Worm (Caenorhabditis elegans) whole organism, L4 larva: Measurements from ENCODE around the gene dct-12.

Experiments
- F49E8.2 ChIP-seq: sonication (generic microtip); optimal IDR thresholded peaks from 2 replicates; lab custom pipeline; 2016; ENCODE audit warnings: missing compliant biosample characterization, mild to moderate bottlenecking, missing genetic modification characterization, borderline replicate concordance
- R02D3.7 ChIP-seq: fragments of 150-350 bp; sonication (generic microtip); optimal IDR thresholded peaks from 3 replicates; lab custom pipeline; 2014; ENCODE audit warnings: missing biosample characterization, missing genetic modification characterization
- T26A8.4 ChIP-seq: fragments of 200-800 bp; sonication (Bioruptor generic); IDR thresholded peaks from 2 replicates; pipeline ENCODE4 v1.3.6; 2022; ENCODE audit warnings: missing genetic modification characterization, missing compliant biosample characterization
- Y105C5A.15 ChIP-seq: fragments of 200-800 bp; sonication (Bioruptor generic); IDR thresholded peaks from 2 replicates; pipeline ENCODE4 v1.3.6; 2022; ENCODE audit warnings: missing genetic modification characterization, missing compliant biosample characterization
- Y48G9A.11 ChIP-seq: fragments of 200-800 bp; sonication (Bioruptor generic); IDR thresholded peaks from 2 replicates; pipeline ENCODE4 v1.3.6; 2022; ENCODE audit warnings: missing genetic modification reagents, missing genetic modification characterization, missing compliant biosample characterization
- Y75B8A.6 ChIP-seq: fragments of 200-800 bp; sonication (Bioruptor generic); IDR thresholded peaks from 2 replicates; pipeline ENCODE4 v1.3.6; 2022; ENCODE audit warnings: missing genetic modification reagents, missing genetic modification characterization, missing compliant biosample characterization
- ZK546.5 ChIP-seq, 2 experiments: sonication (generic microtip); optimal IDR thresholded peaks; 2 replicates each; lab custom pipeline; 2017; ENCODE audit warnings: missing biosample characterization in 2 of 2, missing genetic modification characterization in 2 of 2
- aha-1 ChIP-seq: fragments of 150-350 bp; peaks from one replicate; lab custom pipeline; 2014; ENCODE audit warnings: missing biosample characterization, missing genetic modification characterization
- aly-2 ChIP-seq: sonication (generic microtip); optimal IDR thresholded peaks from 2 replicates; lab custom pipeline; 2018; ENCODE audit warnings: missing biosample characterization, missing genetic modification characterization
- ama-1 ChIP-seq: fragments of 150-350 bp; optimal IDR thresholded peaks from 2 replicates; lab custom pipeline; 2014; ENCODE audit warnings: inconsistent platforms, mixed read lengths
- arid-1 ChIP-seq: fragments of 200-800 bp; sonication (Bioruptor generic); conservative IDR thresholded peaks from 2 replicates; pipeline ENCODE4 v1.3.6; 2022; ENCODE audit warnings: missing genetic modification reagents, missing genetic modification characterization, missing compliant biosample characterization
- ceh-20 ChIP-seq: fragments of 200-800 bp; sonication (Bioruptor generic); IDR thresholded peaks from 2 replicates; pipeline ENCODE4 v1.3.6; 2022; ENCODE audit warnings: missing genetic modification reagents, missing genetic modification characterization, missing compliant biosample characterization
- ceh-28 ChIP-seq: fragments of 150-350 bp; optimal IDR thresholded peaks from 2 replicates; lab custom pipeline; 2014; ENCODE audit warnings: missing biosample characterization, missing genetic modification reagents, missing genetic modification characterization
- cey-2 ChIP-seq: sonication (generic microtip); optimal IDR thresholded peaks from 3 replicates; lab custom pipeline; 2017; ENCODE audit warnings: missing genetic modification characterization, mild to moderate bottlenecking, missing compliant biosample characterization, antibody characterized with exemption, borderline replicate concordance; ENCODE audit not compliant: insufficient read depth
- daf-16 ChIP-seq, 3 experiments: sonication (generic microtip); optimal IDR thresholded peaks; 2 replicates each; lab custom pipeline; 2016 to 2017; ENCODE audit warnings: missing genetic modification characterization in 3 of 3, missing genetic modification reagents in 3 of 3, mild to moderate bottlenecking in 2 of 3, missing compliant biosample characterization in 2 of 3, missing biosample characterization in 1 of 3, moderate library complexity in 1 of 3
- daf-19 ChIP-seq: fragments of 200-800 bp; sonication (Bioruptor generic); conservative IDR thresholded peaks from 2 replicates; pipeline ENCODE4 v1.3.6; 2022; ENCODE audit warnings: missing genetic modification characterization, missing compliant biosample characterization
- dmd-8 ChIP-seq: fragments of 200-800 bp; sonication (Bioruptor generic); IDR thresholded peaks from 2 replicates; pipeline ENCODE4 v1.3.6; 2022; ENCODE audit warnings: missing genetic modification characterization, missing compliant biosample characterization
- dve-1 ChIP-seq: sonication (generic microtip); optimal IDR thresholded peaks from 2 replicates; lab custom pipeline; 2017; ENCODE audit warnings: antibody characterized with exemption, mild to moderate bottlenecking, missing genetic modification characterization, missing compliant biosample characterization; ENCODE audit not compliant: insufficient read depth
- fos-1 ChIP-seq: fragments of 150-350 bp; optimal IDR thresholded peaks from 2 replicates; lab custom pipeline; 2014; ENCODE audit warnings: missing biosample characterization, missing genetic modification characterization
- gei-8 ChIP-seq: fragments of 200-800 bp; sonication (Bioruptor generic); optimal IDR thresholded peaks from 2 replicates; lab custom pipeline; 2018; ENCODE audit warnings: mild to moderate bottlenecking, missing genetic modification characterization, missing compliant biosample characterization
- hlh-11 ChIP-seq: fragments of 200-800 bp; sonication (Bioruptor generic); optimal IDR thresholded peaks from 2 replicates; lab custom pipeline; 2018; ENCODE audit warnings: mild to moderate bottlenecking, missing genetic modification characterization, missing compliant biosample characterization
- hlh-30 ChIP-seq: sonication (generic microtip); optimal IDR thresholded peaks from 2 replicates; lab custom pipeline; 2017; ENCODE audit warnings: antibody characterized with exemption, mild to moderate bottlenecking, missing genetic modification characterization, missing compliant biosample characterization; ENCODE audit not compliant: insufficient read depth
- jun-1 ChIP-seq: fragments of 150-350 bp; optimal IDR thresholded peaks from 2 replicates; lab custom pipeline; 2014; ENCODE audit warnings: missing biosample characterization, missing genetic modification reagents, missing genetic modification characterization
- lin-13 ChIP-seq: fragments of 150-350 bp; optimal IDR thresholded peaks from 2 replicates; lab custom pipeline; 2014; ENCODE audit warnings: missing biosample characterization, missing genetic modification reagents, missing genetic modification characterization
- lin-39 ChIP-seq: fragments of 150-350 bp; optimal IDR thresholded peaks from 2 replicates; lab custom pipeline; 2014; ENCODE audit warnings: missing biosample characterization, missing genetic modification reagents, missing genetic modification characterization
- lir-3 ChIP-seq: sonication (generic microtip); optimal IDR thresholded peaks from 2 replicates; lab custom pipeline; 2016; ENCODE audit warnings: mild to moderate bottlenecking, missing genetic modification characterization, missing compliant biosample characterization
- lsy-2 ChIP-seq, 2 experiments: fragments of 150-350 bp in 1 of 2; sonication (generic microtip) in 1 of 2; optimal IDR thresholded peaks; 2 replicates each; lab custom pipeline; 2014 to 2017; ENCODE audit warnings: missing biosample characterization in 2 of 2, missing genetic modification characterization in 2 of 2
- madf-5 ChIP-seq, 2 experiments: fragments of 200-800 bp; sonication (Bioruptor generic); IDR thresholded peaks; 2 replicates each; pipeline ENCODE4 v1.3.6; 2022; ENCODE audit warnings: missing compliant biosample characterization in 2 of 2, missing genetic modification characterization in 2 of 2
- madf-9 ChIP-seq: fragments of 200-800 bp; sonication (Bioruptor generic); conservative IDR thresholded peaks from 2 replicates; pipeline ENCODE4 v1.3.6; 2022; ENCODE audit warnings: missing genetic modification reagents, missing genetic modification characterization, missing compliant biosample characterization
- mdl-1 ChIP-seq, 2 experiments: fragments of 150-350 bp in 1 of 2; sonication (generic microtip) in 1 of 2; optimal IDR thresholded peaks; 2 replicates each; lab custom pipeline; 2014 to 2017; ENCODE audit warnings: missing biosample characterization in 2 of 2, missing genetic modification characterization in 2 of 2
- mep-1 ChIP-seq: fragments of 150-350 bp; sonication (generic microtip); optimal IDR thresholded peaks from 3 replicates; lab custom pipeline; 2014; ENCODE audit warnings: missing biosample characterization, missing genetic modification characterization
- mes-2 ChIP-seq: sonication (generic microtip); optimal IDR thresholded peaks from 2 replicates; lab custom pipeline; 2016; ENCODE audit warnings: missing genotype, mild to moderate bottlenecking, missing genetic modification characterization, missing compliant biosample characterization; ENCODE audit not compliant: poor library complexity, severe bottlenecking
- nhr-111 ChIP-seq: fragments of 200-800 bp; sonication (Bioruptor generic); optimal IDR thresholded peaks from 2 replicates; lab custom pipeline; 2018; ENCODE audit warnings: mild to moderate bottlenecking, missing genetic modification characterization, missing compliant biosample characterization
- nhr-25 ChIP-seq: sonication (generic microtip); optimal IDR thresholded peaks from 2 replicates; lab custom pipeline; 2017; ENCODE audit warnings: missing genetic modification characterization, mild to moderate bottlenecking, missing compliant biosample characterization, antibody characterized with exemption, moderate library complexity, borderline replicate concordance; ENCODE audit not compliant: insufficient read depth
- nhr-28 ChIP-seq: fragments of 150-350 bp; optimal IDR thresholded peaks from 2 replicates; lab custom pipeline; 2014; ENCODE audit warnings: missing biosample characterization, missing genetic modification characterization
- nhr-6 ChIP-seq: fragments of 150-350 bp; optimal IDR thresholded peaks from 2 replicates; lab custom pipeline; 2014; ENCODE audit warnings: missing biosample characterization, missing genetic modification characterization
- nhr-77 ChIP-seq: fragments of 150-350 bp; optimal IDR thresholded peaks from 2 replicates; lab custom pipeline; 2014; ENCODE audit warnings: missing biosample characterization, missing genetic modification characterization
- pqm-1 ChIP-seq: sonication (generic microtip); optimal IDR thresholded peaks from 2 replicates; lab custom pipeline; 2017; ENCODE audit warnings: missing biosample characterization, missing genetic modification characterization
- saeg-2 ChIP-seq: fragments of 200-800 bp; sonication (Bioruptor generic); IDR thresholded peaks from 2 replicates; pipeline ENCODE4 v1.3.6; 2022; ENCODE audit warnings: missing genetic modification reagents, missing genetic modification characterization, missing compliant biosample characterization
- set-16 ChIP-seq: fragments of 200-800 bp; sonication (Bioruptor generic); IDR thresholded peaks from 2 replicates; pipeline ENCODE4 v1.3.6; 2022; ENCODE audit warnings: missing genetic modification reagents, missing genetic modification characterization, missing compliant biosample characterization
- skn-1 ChIP-seq: fragments of 150-350 bp; optimal IDR thresholded peaks from 2 replicates; lab custom pipeline; 2014; ENCODE audit warnings: missing biosample characterization, missing genetic modification characterization
- snpc-4 ChIP-seq: fragments of 150-350 bp; optimal IDR thresholded peaks from 2 replicates; lab custom pipeline; 2014; ENCODE audit warnings: missing biosample characterization, missing genetic modification characterization
- tag-97 ChIP-seq: fragments of 200-800 bp; sonication (Bioruptor generic); IDR thresholded peaks from 2 replicates; pipeline ENCODE4 v1.3.6; 2022; ENCODE audit warnings: missing genetic modification characterization, missing compliant biosample characterization
- zag-1 ChIP-seq: fragments of 150-350 bp; optimal IDR thresholded peaks from 2 replicates; lab custom pipeline; 2014; ENCODE audit warnings: missing biosample characterization, missing genetic modification characterization
- zfp-2 ChIP-seq: sonication (generic microtip); optimal IDR thresholded peaks from 2 replicates; lab custom pipeline; 2016; ENCODE audit warnings: mild to moderate bottlenecking, missing genetic modification characterization, missing compliant biosample characterization
- zip-2 ChIP-seq: fragments of 150-350 bp; optimal IDR thresholded peaks from 2 replicates; lab custom pipeline; 2014; ENCODE audit warnings: missing biosample characterization, missing genetic modification characterization

dct-12 gene

ce11 chrII:12425644-12426222 lies 6.5 kb downstream of the dct-12 start, which contains the start of gene daf-22 (continued):
- TF ChIP-seq hlh-30 (tag; lab: Kevin White, UChicago) (no peak), fos-1 (tag; lab: Kevin White, UChicago) (no peak), dmd-8 (GFP tag; lab: Robert Waterston, UW) (no peak), lsy-2 (tag; optimal IDR thresholded peaks at IDR 0.05; lab: Kevin White, UChicago) (peak in 1 of 2 experiments; percentile 40), nhr-111 (GFP tag; lab: Kevin White, UChicago) (no peak), pqm-1 (tag; lab: Kevin White, UChicago) (peak; percentile 76), ama-1 (no peak), hlh-11 (peak; percentile 70), lin-13 (no peak), R02D3.7 (no peak), daf-16 (GFP tag; optimal IDR thresholded peaks at IDR 0.05; lab: Kevin White, UChicago) (no peak), daf-16 (tag; optimal IDR thresholded peaks at IDR 0.05; lab: Kevin White, UChicago) (peak; percentile 75), mdl-1 (tag; optimal IDR thresholded peaks at IDR 0.05; lab: Kevin White, UChicago) (no peak), Y105C5A.15 (GFP tag; lab: Robert Waterston, UW) (no peak), skn-1 (tag; lab: Kevin White, UChicago) (no peak), nhr-77 (tag; lab: Kevin White, UChicago) (peak; percentile 72), mep-1 (tag; lab: Kevin White, UChicago) (peak; percentile 53), ceh-28 (tag; lab: Kevin White, UChicago) (no peak), ZK546.5 (tag; optimal IDR thresholded peaks at IDR 0.05; lab: Kevin White, UChicago) (no peak), saeg-2 (GFP tag; lab: Robert Waterston, UW) (no peak), cey-2 (peak; percentile 40), nhr-28 (tag; lab: Kevin White, UChicago) (peak; percentile 100), mes-2 (tag; lab: Kevin White, UChicago) (peak; percentile 45), madf-5 (GFP tag; IDR thresholded peaks at IDR 0.05; lab: Robert Waterston, UW) (no peak), lir-3 (tag; lab: Kevin White, UChicago) (no peak), set-16 (GFP tag; lab: Robert Waterston, UW) (no peak), ceh-20 (GFP tag; lab: Robert Waterston, UW) (no peak), arid-1 (GFP tag; lab: Robert Waterston, UW) (no peak), zip-2 (tag; lab: Kevin White, UChicago) (no peak), F49E8.2 (no peak), madf-9 (no peak)

DNA sequence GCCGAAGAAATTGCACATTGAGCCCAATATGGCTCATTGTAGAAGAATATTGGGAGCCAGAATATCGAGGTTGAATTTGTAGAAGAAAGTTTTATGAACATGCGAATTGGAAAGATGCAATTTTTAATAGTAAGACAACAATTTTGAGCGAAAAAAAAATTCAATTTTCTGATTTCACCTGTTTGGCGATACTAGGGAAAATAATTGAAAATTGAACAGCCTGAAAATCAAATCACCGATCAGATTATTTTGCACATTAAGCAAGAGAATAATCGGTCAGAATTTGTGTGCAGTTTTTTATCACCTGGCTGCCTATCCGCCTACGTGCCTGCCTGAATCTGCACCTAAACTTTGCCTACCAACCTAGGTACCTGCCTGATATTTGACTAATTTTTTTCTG lies 11.8 kb downstream of the dct-12 start, which contains the start of gene sre-26:
Gene sre-26 (minus strand): TSS at position 101 of the 400 bp plus-strand sequence.
- TF ChIP-seq jun-1 (tag; lab: Kevin White, UChicago): no peak
- TF ChIP-seq zfp-2 (tag; lab: Kevin White, UChicago): no peak
- TF ChIP-seq nhr-25 (tag; lab: Kevin White, UChicago): no peak
- TF ChIP-seq gei-8 (GFP tag; lab: Kevin White, UChicago): no peak
- no peak for TF ChIP-seq mes-2 (tag; lab: Kevin White, UChicago)
- TF ChIP-seq arid-1 (GFP tag; lab: Robert Waterston, UW): no peak
- TF ChIP-seq dmd-8 (GFP tag; lab: Robert Waterston, UW): no peak
- no peak for TF ChIP-seq F49E8.2
- no peak for TF ChIP-seq aha-1 (tag; lab: Kevin White, UChicago)
- TF ChIP-seq nhr-6 (tag; lab: Kevin White, UChicago): no peak

DNA sequence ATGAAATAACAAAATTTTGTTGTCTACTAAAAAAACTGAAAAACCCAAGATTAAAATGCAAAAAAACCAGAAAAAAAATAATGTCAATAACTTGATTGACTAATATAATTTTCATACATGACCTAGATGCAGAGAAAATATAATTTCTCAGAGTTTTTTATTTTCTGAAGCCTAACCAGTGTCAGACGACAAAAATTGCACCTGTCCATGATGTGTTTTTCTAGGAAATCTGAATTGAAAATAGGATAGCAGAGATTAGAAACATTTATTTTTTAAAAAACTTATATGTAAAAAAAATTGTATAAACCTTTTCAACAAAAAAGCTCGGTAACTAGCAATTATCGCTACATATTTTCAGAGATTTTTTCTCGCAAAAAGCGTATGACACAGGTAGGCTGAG lies 14.3 kb downstream of the dct-12 start:
- no peak for TF ChIP-seq snpc-4 (tag; lab: Kevin White, UChicago)
- TF ChIP-seq nhr-28 (tag; lab: Kevin White, UChicago): no peak
- no peak for TF ChIP-seq gei-8 (GFP tag; lab: Kevin White, UChicago)
- TF ChIP-seq lir-3 (tag; lab: Kevin White, UChicago): no peak
- TF ChIP-seq nhr-6 (tag; lab: Kevin White, UChicago): no peak
- TF ChIP-seq ama-1: no peak
- no peak for TF ChIP-seq Y75B8A.6 (GFP tag; lab: Robert Waterston, UW)
- no peak for TF ChIP-seq pqm-1 (tag; lab: Kevin White, UChicago)
- TF ChIP-seq daf-19 (GFP tag; lab: Robert Waterston, UW): no peak
- no peak for TF ChIP-seq ceh-28 (tag; lab: Kevin White, UChicago)
- no peak for TF ChIP-seq lin-39 (tag; lab: Kevin White, UChicago)
- no peak for TF ChIP-seq aly-2 (tag; lab: Kevin White, UChicago)
- no peak for TF ChIP-seq dve-1
- TF ChIP-seq Y48G9A.11 (GFP tag; lab: Robert Waterston, UW): no peak
- TF ChIP-seq T26A8.4: no peak
- TF ChIP-seq F49E8.2: no peak
- TF ChIP-seq tag-97 (GFP tag; lab: Robert Waterston, UW): no peak
- no peak for TF ChIP-seq zag-1 (tag; lab: Kevin White, UChicago)
